Worm (Caenorhabditis elegans): ENCODE data around the gene C52B9.10.

DNA sequence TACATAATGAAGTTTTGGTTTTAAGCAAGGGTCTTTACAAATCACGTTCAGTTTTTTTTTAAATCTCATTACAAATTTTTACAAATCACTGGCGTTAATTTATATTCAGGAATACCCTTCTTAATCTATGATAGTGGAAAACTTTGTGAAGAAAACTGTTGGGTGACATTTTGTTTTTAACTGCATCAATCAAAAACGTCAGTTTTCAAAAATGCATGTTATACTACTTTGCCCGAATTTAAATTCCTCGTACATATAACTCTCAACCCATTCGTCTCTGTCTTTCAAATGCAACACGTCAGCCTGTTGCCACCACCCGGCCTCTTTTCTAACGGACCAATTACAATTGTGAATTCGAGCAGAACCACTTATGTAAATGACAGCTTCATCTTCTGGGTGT, 24.8 kb upstream of the C52B9.10 start, which contains the start of gene hlh-13:
- TF ChIP-seq flt-1 (GFP tag; IDR thresholded peaks at IDR 0.05) (no peak), T22C8.4 (GFP tag; IDR thresholded peaks at IDR 0.05) (no peak), klf-2 (GFP tag; conservative IDR thresholded peaks at IDR 0.05) (no peak), tab-1 (GFP tag; IDR thresholded peaks at IDR 0.05) (no peak), ztf-29 (GFP tag; IDR thresholded peaks at IDR 0.05) (no peak), ref-1 (GFP tag; conservative IDR thresholded peaks at IDR 0.05) (no peak), cog-1 (tag; optimal IDR thresholded peaks at IDR 0.05) (no peak)
